Worm (Caenorhabditis elegans) whole organism, L2 larva: ENCODE results near the gene T22C8.3.

Source experiments
- fos-1 ChIP-seq: fragments of 150-350 bp; optimal IDR thresholded peaks from 2 replicates; lab custom pipeline; 2014; ENCODE audit warnings: missing biosample characterization, missing genetic modification characterization
- mab-5 ChIP-seq: fragments of 150-350 bp; optimal IDR thresholded peaks from 2 replicates; lab custom pipeline; 2014; ENCODE audit warnings: missing biosample characterization, missing genetic modification characterization
- mbf-1 ChIP-seq: sonication (generic microtip); optimal IDR thresholded peaks from 2 replicates; lab custom pipeline; 2017; ENCODE audit warnings: missing biosample characterization, missing genetic modification characterization
- mdl-1 ChIP-seq, 2 experiments: fragments of 150-350 bp in 1 of 2; sonication (generic microtip) in 1 of 2; optimal IDR thresholded peaks; 2 replicates each; lab custom pipeline; 2017; ENCODE audit warnings: missing biosample characterization in 2 of 2, missing genetic modification characterization in 2 of 2
- nhr-11 ChIP-seq: fragments of 150-350 bp; optimal IDR thresholded peaks from 2 replicates; lab custom pipeline; 2014; ENCODE audit warnings: missing biosample characterization, missing genetic modification characterization
- nhr-6 ChIP-seq: fragments of 150-350 bp; optimal IDR thresholded peaks from 2 replicates; lab custom pipeline; 2014; ENCODE audit warnings: missing biosample characterization, missing genetic modification characterization
- nhr-77 ChIP-seq: fragments of 150-350 bp; optimal IDR thresholded peaks from 2 replicates; lab custom pipeline; 2014; ENCODE audit warnings: missing biosample characterization, missing genetic modification characterization
- ztf-11 ChIP-seq: sonication (generic microtip); optimal IDR thresholded peaks from 2 replicates; lab custom pipeline; 2017; ENCODE audit warnings: missing biosample characterization, missing genetic modification characterization

- TF ChIP-seq ztf-11 (no peak), nhr-6 (no peak), mdl-1 (tag; optimal IDR thresholded peaks at IDR 0.05; lab: Kevin White, UChicago) (no peak), fos-1 (tag; lab: Kevin White, UChicago) (no peak), mab-5 (tag; lab: Kevin White, UChicago) (no peak), nhr-11 (tag; lab: Kevin White, UChicago) (no peak), mbf-1 (tag; lab: Kevin White, UChicago) (no peak), nhr-77 (no peak)
Observed at ce11 chrII:8634386-8634785, 12.6 kb upstream of the T22C8.3 start, which contains the start of gene cutl-12.
